Fruit fly (Drosophila melanogaster) whole organism: Measurements from ENCODE around the gene CG32695.

Experiments used
- CG8478 ChIP-seq: fragments of >200 bp; optimal IDR thresholded peaks from 2 replicates; lab custom pipeline; 2018; ENCODE audit warnings: inconsistent platforms
- Dll ChIP-seq: fragments of >200 bp; optimal IDR thresholded peaks from 2 replicates; lab custom pipeline; 2017
- EcR ChIP-seq, 2 experiments: fragments of >200 bp; optimal IDR thresholded peaks; 2 replicates each; lab custom pipeline; 2017; ENCODE audit warnings: missing biosample characterization in 2 of 2, missing genetic modification characterization in 2 of 2, missing genetic modification reagents in 2 of 2
- pan ChIP-seq: fragments of >200 bp; optimal IDR thresholded peaks from 2 replicates; lab custom pipeline; 2017
- psq ChIP-seq: fragments of >200 bp; optimal IDR thresholded peaks from 2 replicates; lab custom pipeline; 2017
- usp ChIP-seq: fragments of >200 bp; optimal IDR thresholded peaks from 2 replicates; lab custom pipeline; 2017; ENCODE audit warnings: missing biosample characterization, missing genetic modification characterization, mixed read lengths

Gene CG32695

DNA sequence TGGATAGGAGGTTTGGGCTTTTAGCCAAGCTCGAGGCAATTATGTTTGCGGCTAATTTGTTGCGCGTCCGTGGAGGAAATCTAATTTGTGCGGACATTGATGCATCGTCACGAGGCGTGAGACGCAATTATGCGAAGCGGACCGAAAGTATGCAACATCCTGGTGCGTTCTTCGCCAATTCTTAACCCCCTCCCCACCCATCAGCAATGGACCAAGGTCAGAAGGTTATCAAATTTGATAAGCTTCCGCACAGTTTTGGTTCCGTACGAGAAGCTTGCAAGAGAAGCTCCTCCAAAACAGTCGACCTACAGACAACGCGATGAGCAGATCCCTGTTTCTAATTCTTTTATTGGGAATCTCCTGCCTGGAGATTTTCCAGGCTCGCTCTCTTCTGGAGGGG is 4.3 kb upstream of the CG32695 start, which contains the start of gene CG1468:
Gene CG1468, plus strand, starts transcription at position 298 of the 400 bp plus-strand sequence.
- TF ChIP-seq usp (GFP tag; lab: Kevin White, UChicago) (no peak), Dll (lab: Kevin White, UChicago) (no peak), CG8478 (lab: Kevin White, UChicago) (no peak), pan (lab: Kevin White, UChicago) (no peak), psq (lab: Kevin White, UChicago) (no peak), EcR (GFP tag; optimal IDR thresholded peaks at IDR 0.05; lab: Kevin White, UChicago) (no peak)

DNA sequence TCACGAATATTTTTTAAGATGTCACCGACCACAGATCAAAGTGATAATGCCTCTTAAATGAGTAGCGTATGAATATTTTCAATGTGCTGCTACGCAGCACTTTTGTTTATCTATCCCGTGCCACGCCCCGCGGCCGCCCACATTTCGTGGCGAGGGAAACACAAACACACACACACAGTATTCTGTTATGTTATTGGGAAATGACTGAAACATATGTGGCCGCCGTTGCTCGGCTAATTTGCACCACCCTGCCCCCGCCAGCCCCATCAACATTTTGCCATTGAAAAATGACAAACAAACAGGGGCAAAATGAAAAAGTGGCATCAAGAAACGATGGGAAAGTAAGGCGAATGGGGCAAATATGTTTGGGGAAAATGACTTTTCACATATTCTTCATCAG is 3.4 kb upstream of the CG32695 start:
- TF ChIP-seq EcR (GFP tag; optimal IDR thresholded peaks at IDR 0.05; lab: Kevin White, UChicago) (no peak), CG8478 (lab: Kevin White, UChicago) (no peak), pan (lab: Kevin White, UChicago) (no peak), usp (GFP tag; lab: Kevin White, UChicago) (no peak), Dll (lab: Kevin White, UChicago) (no peak), psq (lab: Kevin White, UChicago) (no peak)

DNA sequence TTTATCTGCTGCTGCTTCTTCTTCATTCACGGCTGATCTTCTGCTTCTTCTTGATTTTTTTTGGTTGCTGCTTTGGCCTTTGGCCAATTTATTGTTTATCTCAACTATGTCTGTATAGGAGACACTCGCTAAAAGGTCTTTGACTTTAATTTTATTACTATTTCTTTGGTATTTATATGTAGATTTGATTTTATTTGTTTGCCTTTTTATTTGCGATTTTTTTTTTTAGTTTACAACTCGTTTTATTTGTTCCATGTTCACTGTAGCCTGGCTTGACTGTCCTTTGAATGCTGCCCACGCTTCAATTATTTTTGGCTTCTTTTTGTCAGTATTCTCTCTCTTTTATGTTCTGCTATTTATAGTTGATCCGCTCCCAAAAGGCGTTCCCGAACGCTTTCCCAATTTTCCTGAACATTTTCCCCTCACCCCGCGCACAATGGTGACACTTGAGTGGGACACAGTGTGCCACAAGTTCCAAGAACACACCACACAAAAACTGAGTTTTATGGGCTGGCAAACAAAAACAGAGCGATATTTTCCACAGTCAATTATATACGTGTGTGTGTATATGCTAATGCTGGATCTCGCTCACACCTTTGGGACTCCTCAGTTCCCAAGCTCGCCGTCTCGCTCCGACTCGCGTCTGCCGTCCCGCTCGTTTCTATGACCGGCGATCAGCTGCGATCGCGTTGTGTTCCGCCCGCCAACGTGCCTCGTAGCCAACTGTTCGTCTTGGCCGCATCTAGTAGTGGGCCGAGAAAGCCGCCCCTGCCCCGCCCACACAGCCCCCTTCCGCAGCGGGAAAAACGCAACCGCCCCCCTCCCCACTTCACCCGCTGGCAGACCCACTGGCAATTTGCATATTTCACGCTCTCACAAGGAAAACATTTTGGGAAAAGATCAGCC is 2.3 kb upstream of the CG32695 start, which contains the start of gene CG15247:
Gene CG15247, minus strand, starts transcription at position 725 of the 906 bp plus-strand sequence.
- no peak for TF ChIP-seq psq (lab: Kevin White, UChicago)
- no peak for TF ChIP-seq Dll (lab: Kevin White, UChicago)
- TF ChIP-seq EcR (GFP tag; optimal IDR thresholded peaks at IDR 0.05; lab: Kevin White, UChicago): no peak
- no peak for TF ChIP-seq CG8478 (lab: Kevin White, UChicago)
- no peak for TF ChIP-seq usp (GFP tag; lab: Kevin White, UChicago)
- TF ChIP-seq pan (lab: Kevin White, UChicago): no peak

dm6 chrX:9871632-9872031 is 2.2 kb downstream of the CG32695 start, which contains the start of gene CG45061:
Gene CG45061, minus strand, starts transcription at chrX:9871702.
- TF ChIP-seq pan (lab: Kevin White, UChicago): no peak
- no peak for TF ChIP-seq CG8478 (lab: Kevin White, UChicago)
- no peak for TF ChIP-seq usp (GFP tag; lab: Kevin White, UChicago)
- TF ChIP-seq EcR (GFP tag; optimal IDR thresholded peaks at IDR 0.05; lab: Kevin White, UChicago): no peak
- no peak for TF ChIP-seq psq (lab: Kevin White, UChicago)
- TF ChIP-seq Dll (lab: Kevin White, UChicago): no peak

DNA sequence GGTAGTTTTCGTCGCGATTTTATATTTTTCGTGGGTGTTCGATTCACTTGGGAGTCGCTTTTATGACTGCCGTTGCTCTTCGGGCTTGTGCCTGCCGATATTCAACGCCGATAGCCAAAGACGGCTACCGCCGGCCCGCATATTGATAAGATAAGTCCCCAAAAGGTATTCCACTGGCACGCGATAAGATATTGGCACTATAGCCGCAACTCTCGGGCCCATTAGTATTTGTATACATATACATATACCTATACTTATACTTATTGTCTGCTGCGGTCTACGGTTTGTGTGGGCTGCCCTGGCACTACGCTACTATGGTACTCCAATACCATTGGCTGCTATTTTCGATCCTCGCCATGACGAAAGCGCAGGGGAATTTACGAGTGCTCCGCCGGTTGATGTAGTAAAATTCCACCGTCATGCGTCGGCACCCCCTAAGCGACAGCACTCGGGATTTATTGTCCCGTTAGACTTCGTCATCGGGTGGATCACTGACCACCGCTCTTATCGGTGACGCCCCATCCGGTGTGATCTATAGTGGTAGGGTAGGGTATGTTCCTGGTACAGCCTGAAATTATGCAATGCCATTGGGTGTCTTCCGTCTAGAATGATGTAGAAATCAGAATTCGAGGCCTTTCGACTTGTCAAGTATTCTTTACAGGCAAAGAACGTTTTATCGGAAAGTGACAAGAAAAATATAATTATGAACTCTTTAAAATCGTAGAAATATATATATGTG is 5.2 kb downstream of the CG32695 start, which contains the start of gene CG45060:
Gene CG45060, minus strand, starts transcription at position 59 of the 739 bp plus-strand sequence.
- TF ChIP-seq EcR (GFP tag; optimal IDR thresholded peaks at IDR 0.05; lab: Kevin White, UChicago): no peak
- no peak for TF ChIP-seq pan (lab: Kevin White, UChicago)
- no peak for TF ChIP-seq CG8478 (lab: Kevin White, UChicago)
- no peak for TF ChIP-seq psq (lab: Kevin White, UChicago)
- no peak for TF ChIP-seq usp (GFP tag; lab: Kevin White, UChicago)
- TF ChIP-seq Dll (lab: Kevin White, UChicago): no peak

DNA sequence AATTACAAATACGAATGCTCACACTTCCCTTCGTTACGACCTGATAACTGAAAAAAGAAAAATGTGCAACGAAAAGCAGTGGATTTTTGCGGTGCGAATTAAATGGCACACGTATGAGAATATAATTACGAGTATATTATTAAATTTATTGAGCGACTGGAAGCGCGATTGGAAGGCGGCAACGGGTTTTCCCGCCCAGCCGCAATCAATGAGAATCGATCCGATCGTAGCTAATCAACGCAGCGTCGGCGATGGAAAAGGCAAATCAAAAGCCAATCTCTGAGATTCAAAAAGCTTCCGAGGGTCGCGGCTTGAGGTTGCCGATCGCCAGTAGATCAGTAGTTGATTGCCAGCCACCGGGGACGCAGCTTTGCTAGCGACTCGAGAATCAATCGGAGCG is 9.0 kb downstream of the CG32695 start, which contains the start of gene Ser7:
Gene Ser7, plus strand, starts transcription at position 352 of the 400 bp plus-strand sequence.
- no peak for TF ChIP-seq psq (lab: Kevin White, UChicago)
- no peak for TF ChIP-seq pan (lab: Kevin White, UChicago)
- no peak for TF ChIP-seq usp (GFP tag; lab: Kevin White, UChicago)
- TF ChIP-seq CG8478 (lab: Kevin White, UChicago): no peak

DNA sequence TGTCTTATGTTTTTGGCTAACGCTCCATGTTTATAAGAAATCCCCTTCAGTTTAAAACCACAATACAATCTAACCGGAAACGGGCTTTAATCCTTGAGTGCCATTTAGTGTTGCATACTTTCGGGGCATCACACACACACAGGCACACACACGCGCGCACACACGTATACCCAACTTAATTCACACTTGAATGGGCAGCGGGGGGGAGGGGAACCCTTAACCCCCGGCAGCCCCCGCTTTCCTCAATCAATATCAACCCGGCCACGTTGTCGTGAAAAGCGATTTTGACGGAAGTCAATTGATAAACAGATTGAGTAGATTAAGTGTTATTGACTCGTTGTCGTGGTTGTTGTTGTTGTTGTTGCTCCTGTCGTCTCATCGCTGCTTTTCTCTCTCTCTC is 26.3 kb downstream of the CG32695 start:
- TF ChIP-seq psq (lab: Kevin White, UChicago): no peak
- TF ChIP-seq EcR (GFP tag; optimal IDR thresholded peaks at IDR 0.05; lab: Kevin White, UChicago): no peak
- no peak for TF ChIP-seq Dll (lab: Kevin White, UChicago)
- no peak for TF ChIP-seq CG8478 (lab: Kevin White, UChicago)
- TF ChIP-seq usp (GFP tag; lab: Kevin White, UChicago): no peak
- no peak for TF ChIP-seq pan (lab: Kevin White, UChicago)

DNA sequence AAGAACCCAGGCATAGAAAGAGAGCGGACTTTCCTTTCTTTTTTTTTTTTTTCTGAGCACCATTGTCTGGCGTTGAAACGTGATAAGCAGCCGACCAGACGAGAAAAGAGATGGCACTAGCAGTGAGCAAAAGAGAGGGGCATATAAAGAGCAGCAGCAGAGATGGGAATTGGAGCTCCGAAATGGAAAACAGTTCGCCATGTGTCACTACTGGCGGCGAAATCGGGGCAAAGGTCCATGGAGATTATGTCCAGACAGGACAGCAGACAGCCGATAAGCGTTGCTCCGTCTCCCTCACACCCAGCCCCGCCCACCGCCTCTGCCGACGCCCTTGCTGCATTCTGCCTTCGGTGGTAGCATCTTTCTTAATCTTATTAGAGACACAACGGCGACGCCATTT is 40.8 kb downstream of the CG32695 start:
- TF ChIP-seq pan (lab: Kevin White, UChicago): no peak
- TF ChIP-seq CG8478 (lab: Kevin White, UChicago): no peak
- TF ChIP-seq psq (lab: Kevin White, UChicago): no peak
- no peak for TF ChIP-seq Dll (lab: Kevin White, UChicago)
- no peak for TF ChIP-seq EcR (GFP tag; optimal IDR thresholded peaks at IDR 0.05; lab: Kevin White, UChicago)

DNA sequence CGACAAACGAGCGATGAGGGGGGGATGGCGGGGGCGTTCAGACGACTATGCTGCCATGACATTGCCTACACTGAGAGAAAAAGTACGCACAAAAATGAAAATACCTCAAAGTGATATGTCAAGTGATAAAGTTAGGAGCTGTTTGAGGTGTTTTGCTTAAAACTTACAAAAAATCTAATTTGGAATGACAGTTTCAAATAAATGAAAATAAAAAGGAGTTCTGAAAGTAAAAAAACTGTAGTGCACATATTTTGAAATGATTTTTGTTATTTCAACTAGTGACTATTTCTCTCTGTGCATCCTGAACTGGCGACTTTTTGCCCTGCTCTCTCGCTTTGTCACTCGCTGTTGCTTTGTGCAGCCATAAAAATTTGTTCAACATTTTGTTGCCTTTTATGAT is 44.0 kb downstream of the CG32695 start:
- TF ChIP-seq psq (lab: Kevin White, UChicago) (no peak), CG8478 (lab: Kevin White, UChicago) (no peak), Dll (lab: Kevin White, UChicago) (no peak), usp (GFP tag; lab: Kevin White, UChicago) (no peak), EcR (GFP tag; optimal IDR thresholded peaks at IDR 0.05; lab: Kevin White, UChicago) (no peak), pan (lab: Kevin White, UChicago) (no peak)
